Worm (Caenorhabditis elegans) whole organism, late embryonic: Measurements from ENCODE around the gene frpr-1.

Experiments used
- F13H6.1 ChIP-seq: sonication (generic microtip); optimal IDR thresholded peaks from 2 replicates; lab custom pipeline; 2016; ENCODE audit warnings: missing genetic modification characterization, missing compliant biosample characterization
- K02D7.2 ChIP-seq: sonication (generic microtip); optimal IDR thresholded peaks from 2 replicates; lab custom pipeline; 2017; ENCODE audit warnings: mild to moderate bottlenecking, missing genetic modification characterization, missing compliant biosample characterization
- T23F11.4 ChIP-seq: fragments of 200-800 bp; sonication (Bioruptor generic); optimal IDR thresholded peaks from 2 replicates; lab custom pipeline; 2018; ENCODE audit warnings: mild to moderate bottlenecking, missing genetic modification characterization, missing compliant biosample characterization
- Y22D7AL.16 ChIP-seq: sonication (generic microtip); optimal IDR thresholded peaks from 2 replicates; lab custom pipeline; 2016; ENCODE audit warnings: missing genetic modification characterization, missing compliant biosample characterization
- ahr-1 ChIP-seq: sonication (generic microtip); optimal IDR thresholded peaks from 2 replicates; lab custom pipeline; 2016; ENCODE audit warnings: missing genetic modification characterization, missing compliant biosample characterization
- ceh-14 ChIP-seq: sonication (generic microtip); optimal IDR thresholded peaks from 2 replicates; lab custom pipeline; 2016; ENCODE audit warnings: missing genotype, missing genetic modification characterization, missing compliant biosample characterization
- ceh-19 ChIP-seq: fragments of 200-800 bp; sonication (Bioruptor generic); optimal IDR thresholded peaks from 2 replicates; lab custom pipeline; 2018; ENCODE audit warnings: mild to moderate bottlenecking, missing genetic modification characterization, missing compliant biosample characterization
- ceh-30 ChIP-seq: fragments of 150-350 bp; optimal IDR thresholded peaks from 2 replicates; lab custom pipeline; 2014; ENCODE audit warnings: missing biosample characterization, missing genetic modification characterization
- ceh-34 ChIP-seq: sonication (generic microtip); optimal IDR thresholded peaks from 2 replicates; lab custom pipeline; 2016; ENCODE audit warnings: mild to moderate bottlenecking, missing genetic modification characterization, missing compliant biosample characterization
- ceh-45 ChIP-seq: fragments of 200-800 bp; sonication (Bioruptor generic); IDR thresholded peaks from 2 replicates; pipeline ENCODE4 v1.3.6; 2022; ENCODE audit warnings: missing genetic modification reagents, missing genetic modification characterization, missing compliant biosample characterization
- ceh-48 ChIP-seq: sonication (generic microtip); optimal IDR thresholded peaks from 2 replicates; lab custom pipeline; 2016; ENCODE audit warnings: missing genetic modification characterization, inconsistent platforms, missing compliant biosample characterization
- dve-1 ChIP-seq: sonication (generic microtip); optimal IDR thresholded peaks from 2 replicates; lab custom pipeline; 2017; ENCODE audit warnings: antibody characterized with exemption, mild to moderate bottlenecking, missing genetic modification characterization, missing compliant biosample characterization
- ets-4 ChIP-seq: sonication (generic microtip); optimal IDR thresholded peaks from 2 replicates; lab custom pipeline; 2016; ENCODE audit warnings: missing genetic modification characterization, missing compliant biosample characterization
- fax-1 ChIP-seq: sonication (generic microtip); optimal IDR thresholded peaks from 2 replicates; lab custom pipeline; 2016; ENCODE audit warnings: missing genotype, missing genetic modification characterization, missing compliant biosample characterization
- fkh-10 ChIP-seq: fragments of 150-350 bp; optimal IDR thresholded peaks from 2 replicates; lab custom pipeline; 2014; ENCODE audit warnings: missing biosample characterization, missing genetic modification reagents, missing genetic modification characterization
- hlh-6 ChIP-seq: sonication (generic microtip); optimal IDR thresholded peaks from 2 replicates; lab custom pipeline; 2016; ENCODE audit warnings: missing genotype, missing genetic modification characterization, missing compliant biosample characterization
- hlh-8 ChIP-seq: sonication (generic microtip); optimal IDR thresholded peaks from 2 replicates; lab custom pipeline; 2016; ENCODE audit warnings: missing genotype, missing genetic modification characterization, missing compliant biosample characterization
- lim-6 ChIP-seq: sonication (generic microtip); optimal IDR thresholded peaks from 2 replicates; lab custom pipeline; 2016; ENCODE audit warnings: missing genetic modification characterization, missing compliant biosample characterization
- lin-11 ChIP-seq: fragments of 200-800 bp; sonication (Bioruptor generic); optimal IDR thresholded peaks from 2 replicates; lab custom pipeline; 2018; ENCODE audit warnings: mild to moderate bottlenecking, missing genetic modification characterization, missing compliant biosample characterization
- mec-3 ChIP-seq: sonication (generic microtip); optimal IDR thresholded peaks from 2 replicates; lab custom pipeline; 2016; ENCODE audit warnings: borderline replicate concordance, missing genetic modification characterization, missing compliant biosample characterization
- nfya-1 ChIP-seq: sonication (generic microtip); optimal IDR thresholded peaks from 2 replicates; lab custom pipeline; 2017; ENCODE audit warnings: missing genetic modification characterization, mild to moderate bottlenecking, missing compliant biosample characterization, antibody characterized with exemption, moderate library complexity
- nhr-232 ChIP-seq: sonication (generic microtip); optimal IDR thresholded peaks from 2 replicates; lab custom pipeline; 2016; ENCODE audit warnings: missing genetic modification characterization, missing compliant biosample characterization
- pag-3 ChIP-seq: sonication (generic microtip); optimal IDR thresholded peaks from 2 replicates; lab custom pipeline; 2016; ENCODE audit warnings: missing compliant biosample characterization, missing genetic modification characterization, borderline replicate concordance
- pat-9 ChIP-seq: fragments of 200-800 bp; sonication (Bioruptor generic); optimal IDR thresholded peaks from 2 replicates; lab custom pipeline; 2018; ENCODE audit warnings: mild to moderate bottlenecking, missing genetic modification characterization, moderate library complexity, missing compliant biosample characterization
- pax-1 ChIP-seq: fragments of 150-350 bp; optimal IDR thresholded peaks from 2 replicates; lab custom pipeline; 2014; ENCODE audit warnings: missing biosample characterization, missing genetic modification characterization
- pha-2 ChIP-seq: sonication (generic microtip); optimal IDR thresholded peaks from 2 replicates; lab custom pipeline; 2017; ENCODE audit warnings: mild to moderate bottlenecking, missing genetic modification characterization, missing compliant biosample characterization
- pqm-1 ChIP-seq: sonication (generic microtip); optimal IDR thresholded peaks from 2 replicates; lab custom pipeline; 2016; ENCODE audit warnings: missing genetic modification characterization, missing compliant biosample characterization
- ref-2 ChIP-seq: sonication (generic microtip); optimal IDR thresholded peaks from 2 replicates; lab custom pipeline; 2016; ENCODE audit warnings: missing genetic modification characterization, missing compliant biosample characterization
- sdc-2 ChIP-seq: sonication (generic microtip); optimal IDR thresholded peaks from 2 replicates; lab custom pipeline; 2016; ENCODE audit warnings: missing genotype, missing genetic modification characterization, missing compliant biosample characterization
- sox-4 ChIP-seq: sonication (generic microtip); optimal IDR thresholded peaks from 2 replicates; lab custom pipeline; 2017; ENCODE audit warnings: mild to moderate bottlenecking, missing genetic modification characterization, inconsistent platforms, missing compliant biosample characterization
- unc-42 ChIP-seq: sonication (generic microtip); optimal IDR thresholded peaks from 2 replicates; lab custom pipeline; 2016; ENCODE audit warnings: missing genotype, missing genetic modification characterization, missing compliant biosample characterization
- unc-55 ChIP-seq: sonication (generic microtip); optimal IDR thresholded peaks from 2 replicates; lab custom pipeline; 2017; ENCODE audit warnings: missing biosample characterization, missing genetic modification reagents, missing genetic modification characterization
- ztf-16 ChIP-seq: sonication (generic microtip); optimal IDR thresholded peaks from 2 replicates; lab custom pipeline; 2017; ENCODE audit warnings: missing genetic modification characterization, missing compliant biosample characterization

Gene frpr-1

DNA sequence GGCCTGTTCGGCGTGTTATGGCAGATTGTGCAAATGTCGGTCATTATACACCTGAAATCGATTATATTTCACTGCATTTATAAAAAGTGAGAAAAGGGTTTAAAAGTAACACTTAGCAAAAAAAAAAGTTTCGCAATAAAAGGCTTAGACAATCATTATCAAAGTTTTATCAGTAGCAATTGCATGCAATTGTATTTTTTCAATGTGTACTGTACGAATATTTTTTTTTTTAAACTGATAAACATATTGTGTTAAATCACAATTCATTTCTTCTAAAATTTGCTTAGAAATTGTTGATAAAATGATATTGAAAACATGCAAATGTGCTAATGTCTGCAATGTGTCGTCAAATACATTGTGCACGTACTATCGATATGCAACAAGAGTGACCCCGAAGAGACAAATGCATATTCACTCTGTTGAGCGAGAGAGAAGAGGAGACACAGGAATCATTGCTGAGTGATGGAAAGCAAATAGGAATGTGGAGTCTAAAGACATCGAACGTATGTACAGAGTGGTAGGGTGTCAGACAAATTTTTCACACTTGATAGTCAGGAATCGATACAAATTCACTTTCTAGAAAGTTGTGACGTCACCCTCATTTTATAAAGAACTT lies 6.9 kb upstream of the frpr-1 start, which contains the start of gene C02B8.6 (continued):
- TF ChIP-seq ceh-34 (tag; lab: Kevin White, UChicago) (peak; percentile 32), pha-2 (no peak)

DNA sequence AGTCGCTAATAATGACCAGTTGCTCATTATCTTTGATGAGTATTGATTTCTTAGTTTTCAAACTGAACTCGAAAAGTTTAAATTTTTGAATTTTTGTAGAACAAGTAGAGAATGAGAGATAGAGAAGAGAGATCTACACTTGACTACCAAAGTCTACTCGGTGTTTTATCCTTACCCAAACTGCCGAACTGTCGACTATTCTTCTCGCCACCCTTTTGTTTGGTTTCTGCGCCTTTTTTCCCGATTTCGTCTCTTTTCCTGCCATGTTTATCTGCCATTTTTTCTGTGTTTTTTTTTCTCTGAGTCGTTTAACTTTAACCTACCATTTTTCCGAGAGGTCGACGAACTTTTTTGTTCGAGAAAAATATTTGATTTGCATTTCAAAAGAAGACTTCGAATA lies 6.2 kb downstream of the frpr-1 start, which contains the start of gene C02B8.12:
C02B8.12 (minus strand) TSS at position 175 of the 400 bp plus-strand sequence.
- TF ChIP-seq hlh-6 (tag; lab: Kevin White, UChicago) (no peak), pqm-1 (no peak), dve-1 (tag; lab: Kevin White, UChicago) (no peak), sdc-2 (tag; lab: Kevin White, UChicago) (no peak), fkh-10 (GFP tag; lab: Kevin White, UChicago) (no peak), nfya-1 (no peak), lin-11 (tag; lab: Kevin White, UChicago) (no peak), pag-3 (tag; lab: Kevin White, UChicago) (no peak), ceh-30 (no peak), pha-2 (no peak), K02D7.2 (tag; lab: Kevin White, UChicago) (no peak), mec-3 (tag; lab: Kevin White, UChicago) (no peak), ceh-14 (tag; lab: Kevin White, UChicago) (no peak), ref-2 (tag; lab: Kevin White, UChicago) (no peak)

DNA sequence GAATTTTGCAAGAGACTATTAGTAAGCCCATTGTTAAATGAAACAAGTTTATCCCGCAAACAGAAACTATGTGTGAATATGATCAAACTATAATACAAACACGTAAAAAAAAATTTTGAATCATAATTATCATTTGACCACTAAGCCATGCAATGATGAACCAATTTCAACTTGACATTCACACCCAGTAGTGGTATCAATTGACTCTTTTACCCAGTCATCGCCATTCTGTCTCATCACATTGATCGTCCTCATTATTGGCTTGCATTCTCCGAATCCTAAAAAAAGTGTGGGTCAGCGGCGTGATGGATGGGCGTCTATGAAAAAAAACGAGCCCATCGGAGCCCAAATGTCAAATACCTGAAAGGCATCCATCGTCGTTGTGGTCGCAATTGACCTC lies 9.2 kb downstream of the frpr-1 start:
- TF ChIP-seq lim-6 (tag; lab: Kevin White, UChicago) (no peak), T23F11.4 (GFP tag; lab: Kevin White, UChicago) (no peak), K02D7.2 (tag; lab: Kevin White, UChicago) (no peak), unc-42 (no peak), pax-1 (tag; lab: Kevin White, UChicago) (no peak), F13H6.1 (tag; lab: Kevin White, UChicago) (no peak), ceh-45 (GFP tag; lab: Robert Waterston, UW) (no peak), ztf-16 (no peak), ref-2 (tag; lab: Kevin White, UChicago) (no peak), nhr-232 (tag; lab: Kevin White, UChicago) (no peak), ceh-48 (tag; lab: Kevin White, UChicago) (no peak), ahr-1 (tag; lab: Kevin White, UChicago) (no peak), Y22D7AL.16 (tag; lab: Kevin White, UChicago) (no peak), pat-9 (tag; lab: Kevin White, UChicago) (no peak), fax-1 (tag; lab: Kevin White, UChicago) (no peak), unc-55 (GFP tag; lab: Kevin White, UChicago) (no peak)
- TF ChIP-seq, all 69 proteins: peak for 0

DNA sequence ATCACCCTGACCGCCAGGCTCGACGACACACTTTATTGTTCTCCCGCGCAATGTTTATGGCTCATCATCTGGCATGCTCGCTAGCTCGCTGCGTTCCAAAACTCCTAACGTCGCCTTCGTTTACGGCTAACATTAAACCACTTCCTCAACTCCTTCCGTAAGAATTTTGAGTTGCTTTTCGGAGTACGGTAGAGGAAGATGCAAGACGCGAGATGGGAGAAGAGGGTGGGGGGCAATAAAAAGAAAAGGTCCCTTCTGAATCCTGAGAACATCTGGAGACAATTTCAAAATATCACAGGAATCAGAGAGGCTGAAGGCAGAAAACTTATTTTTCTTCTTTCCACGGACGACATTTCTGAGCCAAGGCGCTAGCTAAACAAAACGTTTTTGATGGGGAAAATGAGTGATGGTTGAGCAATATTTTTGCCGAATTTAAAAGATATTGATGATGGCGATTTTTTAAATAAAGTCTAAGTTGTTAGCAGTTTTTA lies 11.6 kb downstream of the frpr-1 start:
- TF ChIP-seq hlh-8 (tag; lab: Kevin White, UChicago) (peak; percentile 98), unc-55 (GFP tag; lab: Kevin White, UChicago) (no peak)

DNA sequence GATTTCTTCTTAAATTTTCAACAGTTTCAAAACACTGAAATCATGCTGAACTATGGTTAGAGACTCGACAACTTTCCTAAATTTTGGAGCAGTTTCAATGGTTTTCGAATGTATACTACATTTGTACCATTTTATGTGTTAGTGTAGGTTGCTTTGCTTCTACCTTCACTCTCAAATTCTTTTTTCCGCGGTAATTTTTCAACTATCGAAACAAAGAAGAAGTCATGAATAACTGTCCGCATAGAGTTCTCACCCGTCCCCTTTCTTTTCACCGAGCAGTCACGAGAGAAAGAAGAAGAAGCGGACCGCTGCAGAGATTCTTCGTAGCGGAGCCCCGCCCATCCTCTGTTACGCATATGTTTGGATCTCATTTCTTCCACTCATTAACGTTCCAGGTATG lies 13.3 kb downstream of the frpr-1 start, which contains the start of gene hlh-8:
hlh-8 (plus strand) TSS at position 301 of the 400 bp plus-strand sequence.
- TF ChIP-seq nhr-232 (tag; lab: Kevin White, UChicago) (no peak), unc-42 (no peak), hlh-8 (tag; lab: Kevin White, UChicago) (peak; percentile 49), sox-4 (tag; lab: Kevin White, UChicago) (no peak)

DNA sequence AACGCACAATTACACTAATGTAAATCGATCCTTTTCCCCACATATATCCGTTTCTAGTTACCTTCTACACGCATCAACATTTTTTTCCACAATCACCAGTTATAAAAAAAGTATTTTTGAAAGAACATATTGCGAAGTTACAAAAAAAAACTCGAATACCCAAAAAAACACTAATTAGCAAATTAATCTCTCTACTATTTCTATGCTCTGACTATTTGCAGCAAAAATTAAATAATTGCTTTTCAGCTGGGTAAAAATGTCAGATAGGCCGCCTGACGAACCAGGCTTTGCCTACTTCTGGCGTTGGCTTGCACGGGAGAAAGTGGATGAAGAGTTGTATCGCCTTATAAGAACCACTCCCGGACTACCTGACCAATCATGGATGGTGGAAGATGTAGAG lies 19.2 kb downstream of the frpr-1 start, which contains the start of gene K07E3.1:
K07E3.1 (plus strand) TSS at position 247 of the 400 bp plus-strand sequence.
- TF ChIP-seq lim-6 (tag; lab: Kevin White, UChicago) = no peak
- no peak for TF ChIP-seq ceh-45 (GFP tag; lab: Robert Waterston, UW)
- TF ChIP-seq ets-4 = no peak
- TF ChIP-seq ceh-19 (GFP tag; lab: Kevin White, UChicago) = no peak
